Fruit fly (Drosophila melanogaster) whole organism, embryonic: Measurements from ENCODE around the gene mib2.

Experiments used
- Atf-2 ChIP-seq: fragments of 200-800 bp; sonication (Bioruptor generic); optimal IDR thresholded peaks from 2 replicates; lab custom pipeline; 2016; ENCODE audit warnings: missing biosample characterization, missing genetic modification characterization
- Bgb ChIP-seq: fragments of 200-800 bp; sonication (Bioruptor generic); IDR thresholded peaks from 2 replicates; pipeline ENCODE4 v1.3.6; 2022; ENCODE audit warnings: missing biosample characterization, missing genetic modification characterization; ENCODE audit not compliant: partially characterized antibody
- Bteb2 ChIP-seq: fragments of 200-800 bp; sonication (Bioruptor generic); optimal IDR thresholded peaks from 2 replicates; lab custom pipeline; 2016; ENCODE audit warnings: missing biosample characterization, missing genetic modification characterization
- CG12104 ChIP-seq: fragments of 200-800 bp; sonication (Bioruptor generic); optimal IDR thresholded peaks from 3 replicates; lab custom pipeline; 2016; ENCODE audit warnings: missing biosample characterization, missing genetic modification characterization
- CG12299 ChIP-seq: fragments of 200-800 bp; sonication (Bioruptor generic); optimal IDR thresholded peaks from 2 replicates; lab custom pipeline; 2018; ENCODE audit warnings: missing biosample characterization, mild to moderate bottlenecking, missing genetic modification characterization
- CG16815 ChIP-seq: fragments of 200-800 bp; sonication (Bioruptor generic); optimal IDR thresholded peaks from 3 replicates; lab custom pipeline; 2017; ENCODE audit warnings: missing biosample characterization, mild to moderate bottlenecking, missing genetic modification characterization
- CG18011 ChIP-seq: fragments of 200-800 bp; sonication (Bioruptor generic); optimal IDR thresholded peaks from 2 replicates; lab custom pipeline; 2017; ENCODE audit warnings: missing biosample characterization, missing genetic modification characterization, mild to moderate bottlenecking, moderate library complexity, missing genotype
- CG2129 ChIP-seq: fragments of 200-800 bp; sonication (Bioruptor generic); IDR thresholded peaks from 2 replicates; pipeline ENCODE4 v1.3.6; 2022; ENCODE audit warnings: missing biosample characterization, missing genetic modification characterization; ENCODE audit not compliant: partially characterized antibody
- CG31365 ChIP-seq: fragments of 200-800 bp; sonication (Bioruptor generic); optimal IDR thresholded peaks from 2 replicates; lab custom pipeline; 2018; ENCODE audit warnings: missing biosample characterization, mild to moderate bottlenecking, missing genetic modification characterization
- CG6689 ChIP-seq: fragments of 200-800 bp; sonication (Bioruptor generic); IDR thresholded peaks from 2 replicates; pipeline ENCODE4 v1.3.6; 2022; ENCODE audit warnings: missing biosample characterization, missing genetic modification characterization
- CG6765 ChIP-seq: fragments of 200-800 bp; sonication (Bioruptor generic); optimal IDR thresholded peaks from 3 replicates; lab custom pipeline; 2017; ENCODE audit warnings: missing biosample characterization, mild to moderate bottlenecking, missing genetic modification characterization
- CG7745 ChIP-seq: fragments of 200-800 bp; sonication (Bioruptor generic); optimal IDR thresholded peaks from 2 replicates; lab custom pipeline; 2018; ENCODE audit warnings: missing biosample characterization, mild to moderate bottlenecking, missing genetic modification characterization, moderate library complexity
- Doc3 ChIP-seq: fragments of 200-800 bp; sonication (Bioruptor generic); IDR thresholded peaks from 3 replicates; pipeline ENCODE4 v1.3.6; 2022; ENCODE audit warnings: missing biosample characterization, missing genetic modification characterization; ENCODE audit not compliant: partially characterized antibody
- E2f2 ChIP-seq: fragments of 200-800 bp; sonication (Bioruptor generic); IDR thresholded peaks from 2 replicates; pipeline ENCODE4 v1.3.6; 2022; ENCODE audit warnings: missing biosample characterization, missing genetic modification characterization
- Eip74EF ChIP-seq, 2 experiments: fragments of 200-800 bp in 1 of 2; fragments of >200 bp in 1 of 2; sonication (Bioruptor generic) in 1 of 2; optimal IDR thresholded peaks; 2 replicates each; lab custom pipeline; 2017 to 2019; ENCODE audit warnings: missing biosample characterization in 2 of 2, missing genetic modification characterization in 2 of 2, mild to moderate bottlenecking in 1 of 2, moderate library complexity in 1 of 2
- Elba2 ChIP-seq: fragments of 200-800 bp; sonication (Bioruptor generic); optimal IDR thresholded peaks from 3 replicates; lab custom pipeline; 2016; ENCODE audit warnings: missing biosample characterization, missing genetic modification characterization
- GATAe ChIP-seq: fragments of 200-800 bp; sonication (Bioruptor generic); conservative IDR thresholded peaks from 2 replicates; pipeline ENCODE4 v1.3.6; 2022; ENCODE audit warnings: missing biosample characterization, missing genetic modification characterization
- Gug ChIP-seq: fragments of 200-800 bp; sonication (Bioruptor generic); IDR thresholded peaks from 4 replicates; pipeline ENCODE4 v1.3.6; 2022; ENCODE audit warnings: missing biosample characterization, missing genetic modification characterization
- H15 ChIP-seq: fragments of 200-800 bp; sonication (Bioruptor generic); IDR thresholded peaks from 3 replicates; pipeline ENCODE4 v1.3.6; 2022; ENCODE audit warnings: missing biosample characterization, missing genetic modification characterization
- HLH3B ChIP-seq: fragments of 200-800 bp; sonication (Bioruptor generic); IDR thresholded peaks from 2 replicates; pipeline ENCODE4 v1.3.6; 2022; ENCODE audit warnings: missing biosample characterization, missing genetic modification characterization
- HLHmδ ChIP-seq: fragments of 200-800 bp; sonication (Bioruptor generic); optimal IDR thresholded peaks from 2 replicates; lab custom pipeline; 2018; ENCODE audit warnings: missing biosample characterization, mild to moderate bottlenecking, missing genetic modification characterization, moderate library complexity
- HmgZ ChIP-seq: fragments of 200-800 bp; sonication (Bioruptor generic); optimal IDR thresholded peaks from 2 replicates; lab custom pipeline; 2018; ENCODE audit warnings: missing biosample characterization, mild to moderate bottlenecking, missing genetic modification characterization
- Nf-YB ChIP-seq: fragments of 200-800 bp; sonication (Bioruptor generic); optimal IDR thresholded peaks from 3 replicates; lab custom pipeline; 2019; ENCODE audit warnings: missing biosample characterization, mild to moderate bottlenecking, missing genetic modification characterization, moderate library complexity
- Xbp1 ChIP-seq: fragments of 200-800 bp; sonication (Bioruptor generic); optimal IDR thresholded peaks from 3 replicates; lab custom pipeline; 2016; ENCODE audit warnings: missing biosample characterization, mild to moderate bottlenecking, missing genetic modification characterization
- ab ChIP-seq: fragments of 200-800 bp; sonication (Bioruptor generic); optimal IDR thresholded peaks from 2 replicates; lab custom pipeline; 2016; ENCODE audit warnings: missing biosample characterization, missing genetic modification characterization
- abd-A ChIP-seq: fragments of 200-800 bp; sonication (Bioruptor generic); optimal IDR thresholded peaks from 3 replicates; lab custom pipeline; 2019; ENCODE audit warnings: missing biosample characterization, mild to moderate bottlenecking, missing genetic modification characterization, moderate library complexity
- ac ChIP-seq: fragments of 200-800 bp; sonication (Bioruptor generic); optimal IDR thresholded peaks from 3 replicates; lab custom pipeline; 2017; ENCODE audit warnings: missing biosample characterization, mild to moderate bottlenecking, missing genetic modification characterization
- amos ChIP-seq: fragments of 200-800 bp; sonication (Bioruptor generic); IDR thresholded peaks from 2 replicates; pipeline ENCODE4 v1.3.6; 2022; ENCODE audit warnings: missing biosample characterization, missing genetic modification characterization; ENCODE audit not compliant: partially characterized antibody
- bigmax ChIP-seq: fragments of 200-800 bp; sonication (Bioruptor generic); optimal IDR thresholded peaks from 2 replicates; lab custom pipeline; 2018; ENCODE audit warnings: missing biosample characterization, mild to moderate bottlenecking, missing genetic modification characterization
- cwo ChIP-seq: fragments of 200-800 bp; sonication (Bioruptor generic); optimal IDR thresholded peaks from 3 replicates; lab custom pipeline; 2017; ENCODE audit warnings: missing biosample characterization, missing genetic modification characterization, mild to moderate bottlenecking, moderate library complexity, missing genetic modification reagents
- dmrt99B ChIP-seq: fragments of 200-800 bp; sonication (Bioruptor generic); optimal IDR thresholded peaks from 2 replicates; lab custom pipeline; 2018; ENCODE audit warnings: missing biosample characterization, mild to moderate bottlenecking, missing genetic modification characterization, moderate library complexity
- exex ChIP-seq: fragments of 200-800 bp; sonication (Bioruptor generic); optimal IDR thresholded peaks from 4 replicates; lab custom pipeline; 2018; ENCODE audit warnings: missing biosample characterization, mild to moderate bottlenecking, missing genetic modification characterization, moderate library complexity
- fd102C ChIP-seq: fragments of 200-800 bp; sonication (Bioruptor generic); optimal IDR thresholded peaks from 2 replicates; lab custom pipeline; 2018; ENCODE audit warnings: missing biosample characterization, mild to moderate bottlenecking, missing genetic modification characterization, moderate library complexity
- gfzf ChIP-seq: fragments of 200-800 bp; sonication (Bioruptor generic); optimal IDR thresholded peaks from 2 replicates; lab custom pipeline; 2016; ENCODE audit warnings: missing biosample characterization, mild to moderate bottlenecking, missing genetic modification characterization, moderate library complexity
- hb ChIP-seq: fragments of 200-800 bp; sonication (Bioruptor generic); IDR thresholded peaks from 3 replicates; pipeline ENCODE4 v1.3.6; 2022; ENCODE audit warnings: missing biosample characterization, missing genetic modification characterization; ENCODE audit not compliant: partially characterized antibody
- insv ChIP-seq, 2 experiments: fragments of 200-800 bp; sonication (Bioruptor generic); optimal IDR thresholded peaks; 3 replicates each; lab custom pipeline; 2016 to 2018; ENCODE audit warnings: missing biosample characterization in 2 of 2, missing genetic modification characterization in 2 of 2
- lmd ChIP-seq: fragments of 200-800 bp; sonication (Bioruptor generic); IDR thresholded peaks from 2 replicates; pipeline ENCODE4 v1.3.6; 2022; ENCODE audit warnings: missing biosample characterization, missing genetic modification characterization
- luna ChIP-seq: fragments of 200-800 bp; sonication (Bioruptor generic); optimal IDR thresholded peaks from 2 replicates; lab custom pipeline; 2016; ENCODE audit warnings: missing biosample characterization, missing genetic modification characterization
- otp ChIP-seq: fragments of 200-800 bp; sonication (Bioruptor generic); IDR thresholded peaks from 3 replicates; pipeline ENCODE4, ENCODE4 v1.3.6; 2022; ENCODE audit warnings: missing biosample characterization, missing genetic modification characterization
- pb ChIP-seq: fragments of 200-800 bp; sonication (Bioruptor generic); optimal IDR thresholded peaks from 3 replicates; lab custom pipeline; 2016; ENCODE audit warnings: missing biosample characterization, missing genetic modification characterization
- rib ChIP-seq: fragments of 200-800 bp; sonication (Bioruptor generic); IDR thresholded peaks from 2 replicates; pipeline ENCODE4 v1.3.6; 2022; ENCODE audit warnings: missing biosample characterization, missing genetic modification characterization
- ro ChIP-seq: fragments of 200-800 bp; sonication (Bioruptor generic); IDR thresholded peaks from 2 replicates; pipeline ENCODE4 v1.3.6; 2022; ENCODE audit warnings: missing biosample characterization, missing genetic modification characterization
- sob ChIP-seq: fragments of 200-800 bp; sonication (Bioruptor generic); IDR thresholded peaks from 2 replicates; pipeline ENCODE4 v1.3.6; 2022; ENCODE audit warnings: missing biosample characterization, missing genetic modification characterization
- stwl ChIP-seq: fragments of 200-800 bp; sonication (Bioruptor generic); optimal IDR thresholded peaks from 3 replicates; lab custom pipeline; 2018; ENCODE audit warnings: missing biosample characterization, mild to moderate bottlenecking, missing genetic modification characterization, moderate library complexity
- toy ChIP-seq: fragments of 200-800 bp; sonication (Bioruptor generic); IDR thresholded peaks from 2 replicates; pipeline ENCODE4 v1.3.6; 2022; ENCODE audit warnings: missing biosample characterization, missing genetic modification characterization
- ttk ChIP-seq: fragments of 200-800 bp; sonication (Bioruptor generic); IDR thresholded peaks from 2 replicates; pipeline ENCODE4 v2.1.2; 2022; ENCODE audit warnings: missing biosample characterization, missing genetic modification characterization
- vvl ChIP-seq: fragments of 200-800 bp; sonication (Bioruptor generic); IDR thresholded peaks from 2 replicates; pipeline ENCODE4 v1.3.6; 2022; ENCODE audit warnings: missing biosample characterization, missing genetic modification characterization

The mib2 gene

DNA sequence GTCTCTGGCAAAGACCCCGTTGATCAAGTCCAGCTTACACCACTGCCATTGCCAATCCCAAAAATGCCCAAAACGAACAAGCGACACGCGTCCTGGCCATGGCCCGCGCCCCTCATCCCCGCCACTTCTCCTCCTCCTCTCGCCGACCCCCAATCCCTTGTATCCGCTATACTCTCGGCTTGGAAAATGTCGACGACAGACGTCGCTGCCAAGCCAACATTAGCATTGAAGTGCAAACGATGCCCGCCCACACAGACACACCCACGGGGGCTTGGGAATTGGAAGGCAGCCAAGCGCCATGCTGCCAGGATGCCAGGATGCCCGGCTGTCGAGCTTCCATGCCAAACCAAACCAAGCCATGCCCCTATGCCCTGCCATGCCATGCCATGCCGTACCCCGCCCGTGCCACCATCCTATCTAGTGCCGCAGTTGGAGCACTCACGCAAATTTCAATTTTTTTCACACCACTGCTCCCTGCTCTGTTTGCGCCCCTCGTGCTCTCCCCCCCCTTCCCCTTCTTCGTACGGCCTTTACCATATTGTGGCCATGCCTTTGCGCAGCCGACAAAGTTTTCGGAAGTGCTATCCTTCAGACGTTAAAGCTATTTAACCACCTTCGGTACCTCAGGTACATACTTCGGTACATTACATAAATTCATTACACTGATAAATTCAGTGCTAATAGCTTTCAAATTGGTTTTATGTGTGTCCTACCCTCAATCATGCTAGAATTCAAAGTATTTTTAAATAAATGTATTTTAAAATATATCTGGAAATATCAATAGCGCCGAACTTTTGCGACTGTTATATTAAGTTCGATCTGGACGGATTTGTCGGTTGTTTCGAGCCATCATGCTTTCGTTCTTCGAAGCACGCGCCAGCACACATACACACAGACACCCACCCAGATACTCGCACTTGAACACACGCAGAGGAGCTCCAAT is 12.7 kb upstream of the mib2 start (continued):
- TF ChIP-seq HmgZ (tag; lab: Kevin White, UChicago) (peak; percentile 68), E2f2 (peak; percentile 63; the same call in 1 of the 2 replicates), toy (GFP tag; lab: Robert Waterston, UW) (no peak), Elba2 (GFP tag; lab: Kevin White, UChicago) (no peak), amos (GFP tag; lab: Robert Waterston, UW) (0 out of 2 replicates have a peak, but pooled peaks have one; percentile 23), ttk (peak; percentile 65; the same call in 1 of the 2 replicates), bigmax (GFP tag; lab: Kevin White, UChicago) (no peak), CG12299 (tag; lab: Kevin White, UChicago) (peak; percentile 84), HLHmδ (GFP tag; lab: Kevin White, UChicago) (no peak), hb (GFP tag; lab: Robert Waterston, UW) (no peak), otp (GFP tag; lab: Robert Waterston, UW) (0 out of 3 replicates have a peak, but pooled peaks have one; percentile 24), lmd (GFP tag; lab: Robert Waterston, UW) (peak; percentile 76), Atf-2 (GFP tag; lab: Kevin White, UChicago) (peak; percentile 1), HLH3B (GFP tag; lab: Robert Waterston, UW) (peak; percentile 58; the same call in 1 of the 2 replicates), cwo (peak; percentile 82), CG6765 (GFP tag; lab: Kevin White, UChicago) (peak; percentile 23), Doc3 (GFP tag; lab: Robert Waterston, UW) (no peak), pb (GFP tag; lab: Kevin White, UChicago) (no peak), abd-A (tag; lab: Kevin White, UChicago) (peak; percentile 94), Eip74EF (GFP tag; optimal IDR thresholded peaks at IDR 0.05; lab: Kevin White, UChicago) (peak in 1 of 2 experiments; percentile 80), CG2129 (no peak), Gug (peak; percentile 53; the same call in 1 of the 4 replicates), CG7745 (tag; lab: Kevin White, UChicago) (no peak), CG31365 (peak; percentile 25), ro (GFP tag; lab: Robert Waterston, UW) (peak; percentile 53; the same call in 1 of the 2 replicates), luna (no peak), CG16815 (GFP tag; lab: Kevin White, UChicago) (peak; percentile 51), CG12104 (GFP tag; lab: Kevin White, UChicago) (peak; percentile 51), fd102C (GFP tag; lab: Kevin White, UChicago) (no peak), Xbp1 (peak; percentile 69), H15 (GFP tag; lab: Robert Waterston, UW) (peak; percentile 17; the same call in 1 of the 3 replicates), CG18011 (GFP tag; lab: Kevin White, UChicago) (peak; percentile 50), Bgb (GFP tag; lab: Robert Waterston, UW) (no peak), rib (no peak; the same call in 1 of the 2 replicates), ac (GFP tag; lab: Kevin White, UChicago) (no peak), vvl (GFP tag; lab: Robert Waterston, UW) (peak; percentile 76), exex (tag; lab: Kevin White, UChicago) (peak; percentile 30), dmrt99B (tag; lab: Kevin White, UChicago) (peak; percentile 85), CG6689 (GFP tag; lab: Robert Waterston, UW) (peak; percentile 71), insv (GFP tag; optimal IDR thresholded peaks at IDR 0.05; lab: Kevin White, UChicago) (peak in 1 of 2 experiments; percentile 44), Bteb2 (GFP tag; lab: Kevin White, UChicago) (peak; percentile 1), ab (no peak), sob (GFP tag; lab: Robert Waterston, UW) (peak; percentile 78), GATAe (GFP tag; lab: Robert Waterston, UW) (no peak), Nf-YB (peak; percentile 58), gfzf (GFP tag; lab: Kevin White, UChicago) (no peak), stwl (tag; lab: Kevin White, UChicago) (no peak)
